Worm (Caenorhabditis elegans) whole organism, young adult: ENCODE data around the gene set-9.
"Not testable (repeated sequence)": the region's sequence is repeated elsewhere in the genome, so short reads cannot be mapped to it uniquely, and the experiment has no call there.

Experiments used
- B0261.1 ChIP-seq: sonication (generic microtip); optimal IDR thresholded peaks from 2 replicates; lab custom pipeline; 2016; ENCODE audit warnings: mild to moderate bottlenecking, missing genetic modification characterization, moderate library complexity, missing compliant biosample characterization
- B0336.3 ChIP-seq: fragments of 200-800 bp; sonication (Bioruptor generic); IDR thresholded peaks from 2 replicates; pipeline ENCODE4 v1.3.6; 2022; ENCODE audit warnings: missing genetic modification characterization, missing compliant biosample characterization
- F22D6.2 ChIP-seq: sonication (generic microtip); optimal IDR thresholded peaks from 2 replicates; lab custom pipeline; 2016; ENCODE audit warnings: mild to moderate bottlenecking, missing genetic modification characterization, missing compliant biosample characterization
- F23B12.7 ChIP-seq: sonication (generic microtip); optimal IDR thresholded peaks from 2 replicates; lab custom pipeline; 2017; ENCODE audit warnings: missing genetic modification characterization, mild to moderate bottlenecking, missing compliant biosample characterization, antibody characterized with exemption, moderate library complexity; ENCODE audit not compliant: insufficient read depth
- K11D2.4 ChIP-seq: fragments of 200-800 bp; sonication (Bioruptor generic); IDR thresholded peaks from 2 replicates; pipeline ENCODE4 v1.3.6; 2022; ENCODE audit warnings: missing genetic modification reagents, missing genetic modification characterization, missing compliant biosample characterization
- Y67H2A.10 ChIP-seq: fragments of 200-800 bp; sonication (Bioruptor generic); conservative IDR thresholded peaks from 2 replicates; pipeline ENCODE4 v1.3.6; 2022; ENCODE audit warnings: missing genetic modification reagents, missing genetic modification characterization, missing compliant biosample characterization
- Y79H2A.3 ChIP-seq: fragments of 200-800 bp; sonication (Bioruptor generic); conservative IDR thresholded peaks from 2 replicates; pipeline ENCODE4 v1.3.6; 2022; ENCODE audit warnings: missing genetic modification reagents, missing genetic modification characterization, missing compliant biosample characterization
- aptf-3 ChIP-seq: fragments of 200-800 bp; sonication (Bioruptor generic); IDR thresholded peaks from 2 replicates; pipeline ENCODE4 v1.3.6; 2022; ENCODE audit warnings: missing genetic modification characterization, missing compliant biosample characterization
- atf-7 ChIP-seq: sonication (generic microtip); optimal IDR thresholded peaks from 2 replicates; lab custom pipeline; 2017; ENCODE audit warnings: mild to moderate bottlenecking, missing genetic modification characterization, missing compliant biosample characterization
- attf-3 ChIP-seq: fragments of 200-800 bp; sonication (Bioruptor generic); conservative IDR thresholded peaks from 2 replicates; pipeline ENCODE4 v1.3.6; 2022; ENCODE audit warnings: missing genetic modification reagents, missing genetic modification characterization, missing compliant biosample characterization
- ccch-3 ChIP-seq: fragments of 200-800 bp; sonication (Bioruptor generic); optimal IDR thresholded peaks from 2 replicates; lab custom pipeline; 2018; ENCODE audit warnings: mild to moderate bottlenecking, missing genetic modification characterization, missing compliant biosample characterization
- ceh-100 ChIP-seq: fragments of 200-800 bp; sonication (Bioruptor generic); IDR thresholded peaks from 2 replicates; pipeline ENCODE4 v1.3.6; 2022; ENCODE audit warnings: missing genetic modification reagents, missing genetic modification characterization, missing compliant biosample characterization
- ceh-91 ChIP-seq: fragments of 200-800 bp; sonication (Bioruptor generic); IDR thresholded peaks from 2 replicates; pipeline ENCODE4 v1.3.6; 2022; ENCODE audit warnings: missing genetic modification reagents, missing genetic modification characterization, missing compliant biosample characterization
- chd-7 ChIP-seq: sonication (generic microtip); optimal IDR thresholded peaks from 2 replicates; lab custom pipeline; 2016; ENCODE audit warnings: mild to moderate bottlenecking, missing genetic modification characterization, moderate library complexity, missing compliant biosample characterization
- dpff-1 ChIP-seq: sonication (generic microtip); optimal IDR thresholded peaks from 2 replicates; lab custom pipeline; 2017; ENCODE audit warnings: mild to moderate bottlenecking, missing genetic modification characterization, missing compliant biosample characterization
- dpl-1 ChIP-seq: fragments of 150-350 bp; optimal IDR thresholded peaks from 2 replicates; lab custom pipeline; 2014; ENCODE audit warnings: missing biosample characterization, missing genetic modification reagents, missing genetic modification characterization
- efl-1 ChIP-seq: fragments of 150-350 bp; optimal IDR thresholded peaks from 2 replicates; lab custom pipeline; 2014; ENCODE audit warnings: missing biosample characterization, missing genetic modification reagents, missing genetic modification characterization
- egrh-3 ChIP-seq: fragments of 200-800 bp; sonication (Bioruptor generic); IDR thresholded peaks from 2 replicates; pipeline ENCODE4 v1.3.6; 2022; ENCODE audit warnings: missing genetic modification reagents, missing genetic modification characterization, missing compliant biosample characterization
- gei-17 ChIP-seq: fragments of 200-800 bp; sonication (Bioruptor generic); optimal IDR thresholded peaks from 2 replicates; lab custom pipeline; 2018; ENCODE audit warnings: mild to moderate bottlenecking, missing genetic modification characterization, missing compliant biosample characterization
- hlh-12 ChIP-seq: sonication (generic microtip); optimal IDR thresholded peaks from 2 replicates; lab custom pipeline; 2016; ENCODE audit warnings: missing genetic modification characterization, missing compliant biosample characterization
- hsf-1 ChIP-seq: fragments of 200-800 bp; sonication (Bioruptor generic); IDR thresholded peaks from 2 replicates; pipeline ENCODE4 v1.3.6; 2022; ENCODE audit warnings: missing genetic modification reagents, missing genetic modification characterization, missing compliant biosample characterization
- lin-35 ChIP-seq, 3 experiments: fragments of 150-350 bp in 2 of 3; sonication (generic microtip) in 1 of 3; optimal IDR thresholded peaks; 2 replicates each; lab custom pipeline; 2014 to 2018; ENCODE audit warnings: missing biosample characterization in 3 of 3, missing genetic modification characterization in 3 of 3, missing genetic modification reagents in 3 of 3
- lin-54 ChIP-seq: fragments of 200-800 bp; sonication (Bioruptor generic); optimal IDR thresholded peaks from 2 replicates; lab custom pipeline; 2018; ENCODE audit warnings: mild to moderate bottlenecking, missing genetic modification characterization, missing compliant biosample characterization
- mcd-1 ChIP-seq: fragments of 200-800 bp; sonication (Bioruptor generic); IDR thresholded peaks from 2 replicates; pipeline ENCODE4 v1.3.6; 2022; ENCODE audit warnings: missing genetic modification reagents, missing genetic modification characterization, missing compliant biosample characterization
- mel-28 ChIP-seq: sonication (generic microtip); optimal IDR thresholded peaks from 2 replicates; lab custom pipeline; 2016; ENCODE audit warnings: borderline replicate concordance, mild to moderate bottlenecking, missing genetic modification characterization, missing compliant biosample characterization
- mxl-1 ChIP-seq: sonication (generic microtip); optimal IDR thresholded peaks from 2 replicates; lab custom pipeline; 2016; ENCODE audit warnings: missing genetic modification characterization, missing compliant biosample characterization
- nhr-179 ChIP-seq: sonication (generic microtip); optimal IDR thresholded peaks from 2 replicates; lab custom pipeline; 2016; ENCODE audit warnings: mild to moderate bottlenecking, missing genetic modification characterization, missing compliant biosample characterization
- nhr-27 ChIP-seq: fragments of 200-800 bp; sonication (Bioruptor generic); optimal IDR thresholded peaks from 2 replicates; lab custom pipeline; 2018; ENCODE audit warnings: mild to moderate bottlenecking, missing genetic modification characterization, moderate library complexity, missing compliant biosample characterization
- rec-8 ChIP-seq, 2 experiments: sonication (generic microtip); optimal IDR thresholded peaks; 2 replicates each; lab custom pipeline; 2016; ENCODE audit warnings: mild to moderate bottlenecking in 2 of 2, missing genetic modification characterization in 2 of 2, missing genetic modification reagents in 2 of 2, missing genotype in 2 of 2, missing biosample characterization in 1 of 2, missing compliant biosample characterization in 1 of 2, moderate library complexity in 1 of 2
- snpc-1.1 ChIP-seq: sonication (generic microtip); optimal IDR thresholded peaks from 2 replicates; lab custom pipeline; 2017; ENCODE audit warnings: missing genetic modification characterization, mild to moderate bottlenecking, missing compliant biosample characterization, antibody characterized with exemption, moderate library complexity, missing genotype, missing genetic modification reagents; ENCODE audit not compliant: insufficient read depth
- snpc-3.4 ChIP-seq: sonication (generic microtip); optimal IDR thresholded peaks from 2 replicates; lab custom pipeline; 2017; ENCODE audit warnings: missing genetic modification characterization, mild to moderate bottlenecking, missing compliant biosample characterization, antibody characterized with exemption, moderate library complexity, missing genotype, missing genetic modification reagents
- somi-1 ChIP-seq: fragments of 200-800 bp; sonication (Bioruptor generic); optimal IDR thresholded peaks from 2 replicates; lab custom pipeline; 2018; ENCODE audit warnings: mild to moderate bottlenecking, missing genetic modification characterization, missing compliant biosample characterization
- sptf-2 ChIP-seq: fragments of 200-800 bp; sonication (Bioruptor generic); optimal IDR thresholded peaks from 2 replicates; lab custom pipeline; 2018; ENCODE audit warnings: mild to moderate bottlenecking, missing genetic modification characterization, missing compliant biosample characterization
- tbp1 ChIP-seq: fragments of 200-800 bp; sonication (Bioruptor generic); optimal IDR thresholded peaks from 2 replicates; lab custom pipeline; 2018; ENCODE audit warnings: mild to moderate bottlenecking, missing genetic modification characterization, missing compliant biosample characterization
- tlf-1 ChIP-seq: fragments of 200-800 bp; sonication (Bioruptor generic); optimal IDR thresholded peaks from 2 replicates; lab custom pipeline; 2018; ENCODE audit warnings: mild to moderate bottlenecking, missing genetic modification characterization, missing compliant biosample characterization
- zim-3 ChIP-seq: sonication (generic microtip); optimal IDR thresholded peaks from 2 replicates; lab custom pipeline; 2017; ENCODE audit warnings: mild to moderate bottlenecking, missing genetic modification characterization, moderate library complexity, missing compliant biosample characterization
- ztf-18 ChIP-seq: sonication (generic microtip); optimal IDR thresholded peaks from 2 replicates; lab custom pipeline; 2016; ENCODE audit warnings: missing genotype, mild to moderate bottlenecking, missing genetic modification characterization, missing compliant biosample characterization
- ztf-28 ChIP-seq: fragments of 200-800 bp; sonication (Bioruptor generic); IDR thresholded peaks from 2 replicates; pipeline ENCODE4 v1.3.6; 2022; ENCODE audit warnings: missing genetic modification reagents, missing genetic modification characterization, missing compliant biosample characterization

The set-9 gene

ce11 chrIV:4348146-4348545 is 40.5 kb downstream of the set-9 start, which contains the start of gene W03B1.5:
W03B1.5 (plus strand) TSS chrIV:4348446.
- not testable (repeated sequence) for TF ChIP-seq nhr-179; egrh-3; hlh-12 (tag; lab: Kevin White, UChicago)
- TF ChIP-seq, all 124 proteins: peak for 0; not testable (repeated sequence) for 124

DNA sequence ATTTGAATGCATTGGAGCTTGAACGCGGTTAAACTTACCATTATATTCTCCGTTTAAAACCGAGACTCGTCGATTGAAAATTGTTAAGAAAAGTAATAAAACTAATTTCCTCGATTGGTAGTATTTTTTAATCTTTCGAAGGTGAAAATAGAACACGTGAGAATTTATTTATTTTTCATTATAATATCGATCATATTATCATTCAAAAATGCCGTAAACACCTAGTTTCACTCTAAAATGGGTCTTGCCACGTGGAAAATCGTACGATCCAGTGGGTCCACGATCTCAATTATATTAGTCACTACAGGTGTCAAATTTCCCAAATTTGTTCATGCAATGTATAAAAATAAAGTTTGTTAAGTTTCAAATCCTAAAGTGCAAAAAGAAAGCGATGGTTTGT is 49.2 kb downstream of the set-9 start, which contains the start of gene W03B1.9:
TSS of gene W03B1.9 (minus strand) at position 101 of the 400 bp plus-strand sequence.
- TF ChIP-seq mel-28 (tag; lab: Kevin White, UChicago), result no peak
- TF ChIP-seq snpc-3.4, result no peak
- no peak for TF ChIP-seq dpff-1 (tag; lab: Kevin White, UChicago)
- TF ChIP-seq zim-3, result no peak
- TF ChIP-seq B0336.3, result no peak
- TF ChIP-seq nhr-27, result no peak
- no peak for TF ChIP-seq rec-8 (tag; optimal IDR thresholded peaks at IDR 0.05; lab: Kevin White, UChicago)
- no peak for TF ChIP-seq attf-3
- no peak for TF ChIP-seq tlf-1 (GFP tag; lab: Kevin White, UChicago)
- no peak for TF ChIP-seq B0261.1 (tag; lab: Kevin White, UChicago)

ce11 chrIV:4357296-4357695 is 49.6 kb downstream of the set-9 start, which contains the start of gene sars-2:
sars-2 (plus strand) TSS chrIV:4357636.
- TF ChIP-seq ztf-18 (peak; percentile 33), ceh-100 (no peak), mcd-1 (GFP tag; lab: Robert Waterston, UW) (peak; percentile 86), dpl-1 (GFP tag; lab: Kevin White, UChicago) (peak; percentile 63), B0336.3 (no peak), F22D6.2 (tag; lab: Kevin White, UChicago) (no peak), efl-1 (peak; percentile 52), lin-54 (GFP tag; lab: Kevin White, UChicago) (peak; percentile 69), somi-1 (GFP tag; lab: Kevin White, UChicago) (no peak), lin-35 (GFP tag; optimal IDR thresholded peaks at IDR 0.05; lab: Kevin White, UChicago) (peak in 1 of 3 experiments; percentile 66)
- TF ChIP-seq, all 124 proteins: peak for 6

DNA sequence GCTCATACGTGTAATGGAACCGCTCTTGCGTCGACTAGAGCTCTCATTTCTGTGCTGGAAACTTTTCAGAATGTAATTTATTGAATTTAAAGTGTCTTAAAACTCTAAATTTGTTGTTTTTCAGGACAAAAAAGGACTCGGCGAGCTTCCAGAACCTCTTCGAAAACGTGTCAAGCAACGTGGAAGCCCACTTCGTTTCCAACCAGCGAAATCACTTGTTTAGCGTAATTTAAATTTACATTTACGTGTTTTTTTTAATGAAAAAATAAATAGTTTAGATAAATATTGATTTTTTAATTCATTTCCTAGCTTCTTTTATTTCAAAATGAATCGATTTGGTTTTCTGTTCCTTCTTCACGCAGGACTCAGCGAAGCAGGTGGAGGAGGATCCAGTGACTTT is 52.0 kb downstream of the set-9 start, which contains the start of gene F55F10.3:
TSS of gene F55F10.3 (plus strand) at position 301 of the 400 bp plus-strand sequence.
- TF ChIP-seq snpc-1.1 (no peak), hsf-1 (no peak), chd-7 (tag; lab: Kevin White, UChicago) (no peak), mxl-1 (tag; lab: Kevin White, UChicago) (no peak), ztf-28 (no peak), ccch-3 (GFP tag; lab: Kevin White, UChicago) (no peak), atf-7 (no peak), K11D2.4 (GFP tag; lab: Robert Waterston, UW) (no peak), aptf-3 (GFP tag; lab: Robert Waterston, UW) (no peak), sptf-2 (GFP tag; lab: Kevin White, UChicago) (no peak), ceh-100 (no peak), Y79H2A.3 (GFP tag; lab: Robert Waterston, UW) (no peak), Y67H2A.10 (GFP tag; lab: Robert Waterston, UW) (no peak), tbp1 (GFP tag; lab: Kevin White, UChicago) (no peak), gei-17 (GFP tag; lab: Kevin White, UChicago) (no peak), mel-28 (tag; lab: Kevin White, UChicago) (no peak), ceh-91 (no peak), F23B12.7 (tag; lab: Kevin White, UChicago) (no peak)
